Worm (Caenorhabditis elegans) whole organism, mixed stage, embryonic: ENCODE data around the gene trxr-2.

Source experiments
- ces-1 ChIP-seq: fragments of 150-350 bp; optimal IDR thresholded peaks from 2 replicates; lab custom pipeline; 2014; ENCODE audit warnings: missing biosample characterization, missing genetic modification reagents, missing genetic modification characterization
- nhr-12 ChIP-seq: fragments of 150-350 bp; optimal IDR thresholded peaks from 2 replicates; lab custom pipeline; 2014; ENCODE audit warnings: missing biosample characterization, missing genetic modification characterization
- nhr-2 ChIP-seq: fragments of 150-350 bp; optimal IDR thresholded peaks from 2 replicates; lab custom pipeline; 2014; ENCODE audit warnings: missing biosample characterization, missing genetic modification characterization
- nhr-237 ChIP-seq: fragments of 150-350 bp; optimal IDR thresholded peaks from 2 replicates; lab custom pipeline; 2014; ENCODE audit warnings: missing biosample characterization, missing genetic modification characterization
- unc-120 ChIP-seq: sonication (generic microtip); optimal IDR thresholded peaks from 2 replicates; lab custom pipeline; 2017; ENCODE audit warnings: missing genetic modification characterization, missing compliant biosample characterization; ENCODE audit not compliant: poor library complexity, severe bottlenecking
- unc-62 ChIP-seq: fragments of 150-350 bp; optimal IDR thresholded peaks from 2 replicates; lab custom pipeline; 2014; ENCODE audit warnings: missing biosample characterization, missing genetic modification reagents, missing genetic modification characterization
- ztf-11 ChIP-seq: fragments of 150-350 bp; optimal IDR thresholded peaks from 2 replicates; lab custom pipeline; 2014; ENCODE audit warnings: missing biosample characterization, missing genetic modification characterization

DNA sequence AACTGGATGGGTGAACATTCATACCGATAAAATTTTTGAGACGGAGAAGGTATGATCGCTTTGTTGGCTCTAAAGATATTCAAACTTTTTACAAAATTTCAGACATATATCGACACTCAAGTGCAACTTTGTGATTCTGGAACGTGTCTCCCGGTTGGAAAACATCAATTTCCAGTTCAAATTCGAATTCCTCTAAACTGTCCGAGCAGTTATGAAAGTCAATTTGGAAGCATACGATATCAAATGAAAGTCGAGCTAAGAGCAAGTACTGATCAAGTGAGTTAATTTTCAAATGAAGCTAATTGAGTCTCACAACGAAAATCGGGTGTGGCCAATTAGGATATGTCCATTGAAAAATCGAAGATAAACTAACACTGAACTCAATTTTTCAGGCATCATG is 20.8 kb downstream of the trxr-2 start:
- TF ChIP-seq nhr-2 (tag; lab: Kevin White, UChicago) (no peak), unc-120 (no peak), ztf-11 (no peak), nhr-12 (tag; lab: Kevin White, UChicago) (no peak), unc-62 (GFP tag; lab: Kevin White, UChicago) (no peak), nhr-237 (tag; lab: Kevin White, UChicago) (no peak), ces-1 (GFP tag; lab: Kevin White, UChicago) (no peak)
